Worm (Caenorhabditis elegans) whole organism, young adult: ENCODE data around the gene sma-10.

Experiments
- B0019.2 ChIP-seq: fragments of 200-800 bp; sonication (Bioruptor generic); conservative IDR thresholded peaks from 2 replicates; pipeline ENCODE4 v1.3.6; 2022; ENCODE audit warnings: missing genetic modification reagents, missing genetic modification characterization, missing compliant biosample characterization
- lin-26 ChIP-seq: fragments of 200-800 bp; sonication (Bioruptor generic); IDR thresholded peaks from 2 replicates; pipeline ENCODE4 v1.3.6; 2022; ENCODE audit warnings: missing genetic modification reagents, missing genetic modification characterization, missing compliant biosample characterization
- pha-4 ChIP-seq: fragments of 150-350 bp; sonication (generic microtip); optimal IDR thresholded peaks from 2 replicates; lab custom pipeline; 2014; ENCODE audit warnings: missing biosample characterization, missing genetic modification reagents, missing genetic modification characterization

- TF ChIP-seq pha-4 (no peak), lin-26 (GFP tag; lab: Robert Waterston, UW) (no peak), B0019.2 (GFP tag; lab: Robert Waterston, UW) (no peak)
Measured at ce11 chrIV:300307-300706, 26.1 kb downstream of the sma-10 start.
